Worm (Caenorhabditis elegans) whole organism, late embryonic: Measurements from ENCODE around the gene acs-18.

Experiments
- C08G9.2 ChIP-seq: sonication (generic microtip); optimal IDR thresholded peaks from 2 replicates; lab custom pipeline; 2016; ENCODE audit warnings: mild to moderate bottlenecking, missing genetic modification characterization, moderate library complexity, missing compliant biosample characterization
- F13H6.1 ChIP-seq: sonication (generic microtip); optimal IDR thresholded peaks from 2 replicates; lab custom pipeline; 2016; ENCODE audit warnings: missing genetic modification characterization, missing compliant biosample characterization
- T23F11.4 ChIP-seq: fragments of 200-800 bp; sonication (Bioruptor generic); optimal IDR thresholded peaks from 2 replicates; lab custom pipeline; 2018; ENCODE audit warnings: mild to moderate bottlenecking, missing genetic modification characterization, missing compliant biosample characterization
- ceh-18 ChIP-seq: sonication (generic microtip); optimal IDR thresholded peaks from 2 replicates; lab custom pipeline; 2016; ENCODE audit warnings: missing genetic modification characterization, missing compliant biosample characterization
- ceh-2 ChIP-seq: sonication (generic microtip); optimal IDR thresholded peaks from 2 replicates; lab custom pipeline; 2016; ENCODE audit warnings: missing genotype, missing genetic modification characterization, missing compliant biosample characterization
- ceh-22 ChIP-seq: sonication (generic microtip); optimal IDR thresholded peaks from 2 replicates; lab custom pipeline; 2017; ENCODE audit warnings: missing biosample characterization, missing genetic modification characterization
- ceh-30 ChIP-seq: fragments of 150-350 bp; optimal IDR thresholded peaks from 2 replicates; lab custom pipeline; 2014; ENCODE audit warnings: missing biosample characterization, missing genetic modification characterization
- ceh-31 ChIP-seq: sonication (generic microtip); optimal IDR thresholded peaks from 2 replicates; lab custom pipeline; 2016; ENCODE audit warnings: missing genetic modification characterization, missing compliant biosample characterization
- ceh-34 ChIP-seq: sonication (generic microtip); optimal IDR thresholded peaks from 2 replicates; lab custom pipeline; 2016; ENCODE audit warnings: mild to moderate bottlenecking, missing genetic modification characterization, missing compliant biosample characterization
- dve-1 ChIP-seq: sonication (generic microtip); optimal IDR thresholded peaks from 2 replicates; lab custom pipeline; 2017; ENCODE audit warnings: antibody characterized with exemption, mild to moderate bottlenecking, missing genetic modification characterization, missing compliant biosample characterization
- elt-2 ChIP-seq: sonication (generic microtip); optimal IDR thresholded peaks from 2 replicates; lab custom pipeline; 2016; ENCODE audit warnings: missing genetic modification reagents, missing genetic modification characterization, missing compliant biosample characterization
- eyg-1 ChIP-seq: sonication (generic microtip); optimal IDR thresholded peaks from 2 replicates; lab custom pipeline; 2016; ENCODE audit warnings: missing genotype, missing genetic modification characterization, missing compliant biosample characterization
- fax-1 ChIP-seq: sonication (generic microtip); optimal IDR thresholded peaks from 2 replicates; lab custom pipeline; 2016; ENCODE audit warnings: missing genotype, missing genetic modification characterization, missing compliant biosample characterization
- gmeb-2 ChIP-seq: sonication (generic microtip); optimal IDR thresholded peaks from 2 replicates; lab custom pipeline; 2016; ENCODE audit warnings: missing genetic modification characterization, inconsistent platforms, missing compliant biosample characterization
- hlh-15 ChIP-seq: sonication (generic microtip); optimal IDR thresholded peaks from 2 replicates; lab custom pipeline; 2016; ENCODE audit warnings: missing genetic modification characterization, missing compliant biosample characterization
- hlh-6 ChIP-seq: sonication (generic microtip); optimal IDR thresholded peaks from 2 replicates; lab custom pipeline; 2016; ENCODE audit warnings: missing genotype, missing genetic modification characterization, missing compliant biosample characterization
- hlh-8 ChIP-seq: sonication (generic microtip); optimal IDR thresholded peaks from 2 replicates; lab custom pipeline; 2016; ENCODE audit warnings: missing genotype, missing genetic modification characterization, missing compliant biosample characterization
- madf-2 ChIP-seq: sonication (generic microtip); optimal IDR thresholded peaks from 2 replicates; lab custom pipeline; 2017; ENCODE audit warnings: missing genetic modification characterization, missing compliant biosample characterization
- mec-3 ChIP-seq: sonication (generic microtip); optimal IDR thresholded peaks from 2 replicates; lab custom pipeline; 2016; ENCODE audit warnings: borderline replicate concordance, missing genetic modification characterization, missing compliant biosample characterization
- nfya-1 ChIP-seq: sonication (generic microtip); optimal IDR thresholded peaks from 2 replicates; lab custom pipeline; 2017; ENCODE audit warnings: missing genetic modification characterization, mild to moderate bottlenecking, missing compliant biosample characterization, antibody characterized with exemption, moderate library complexity
- pag-3 ChIP-seq: sonication (generic microtip); optimal IDR thresholded peaks from 2 replicates; lab custom pipeline; 2016; ENCODE audit warnings: missing compliant biosample characterization, missing genetic modification characterization, borderline replicate concordance
- pat-9 ChIP-seq: fragments of 200-800 bp; sonication (Bioruptor generic); optimal IDR thresholded peaks from 2 replicates; lab custom pipeline; 2018; ENCODE audit warnings: mild to moderate bottlenecking, missing genetic modification characterization, moderate library complexity, missing compliant biosample characterization
- pax-1 ChIP-seq: fragments of 150-350 bp; optimal IDR thresholded peaks from 2 replicates; lab custom pipeline; 2014; ENCODE audit warnings: missing biosample characterization, missing genetic modification characterization
- pqm-1 ChIP-seq: sonication (generic microtip); optimal IDR thresholded peaks from 2 replicates; lab custom pipeline; 2016; ENCODE audit warnings: missing genetic modification characterization, missing compliant biosample characterization
- pros-1 ChIP-seq: fragments of 150-350 bp; optimal IDR thresholded peaks from 2 replicates; lab custom pipeline; 2014; ENCODE audit warnings: missing biosample characterization, missing genetic modification reagents, missing genetic modification characterization
- ref-2 ChIP-seq: sonication (generic microtip); optimal IDR thresholded peaks from 2 replicates; lab custom pipeline; 2016; ENCODE audit warnings: missing genetic modification characterization, missing compliant biosample characterization
- sdc-2 ChIP-seq: sonication (generic microtip); optimal IDR thresholded peaks from 2 replicates; lab custom pipeline; 2016; ENCODE audit warnings: missing genotype, missing genetic modification characterization, missing compliant biosample characterization
- sox-4 ChIP-seq: sonication (generic microtip); optimal IDR thresholded peaks from 2 replicates; lab custom pipeline; 2017; ENCODE audit warnings: mild to moderate bottlenecking, missing genetic modification characterization, inconsistent platforms, missing compliant biosample characterization
- syd-9 ChIP-seq: sonication (generic microtip); optimal IDR thresholded peaks from 2 replicates; lab custom pipeline; 2016; ENCODE audit warnings: mild to moderate bottlenecking, missing genetic modification characterization, moderate library complexity, missing compliant biosample characterization
- tbx-7 ChIP-seq: sonication (generic microtip); optimal IDR thresholded peaks from 2 replicates; lab custom pipeline; 2016; ENCODE audit warnings: missing genotype, missing genetic modification characterization, missing compliant biosample characterization
- unc-3 ChIP-seq, 2 experiments: fragments of 200-800 bp in 1 of 2; sonication (Bioruptor generic) in 1 of 2; sonication (generic microtip) in 1 of 2; conservative IDR thresholded peaks in 1 of 2; optimal IDR thresholded peaks in 1 of 2; 2 replicates each; pipeline versions ENCODE4 v1.3.6 to Lab custom; 2016 to 2022; ENCODE audit warnings: missing compliant biosample characterization in 2 of 2, missing genetic modification characterization in 2 of 2, missing genetic modification reagents in 1 of 2
- unc-42 ChIP-seq: sonication (generic microtip); optimal IDR thresholded peaks from 2 replicates; lab custom pipeline; 2016; ENCODE audit warnings: missing genotype, missing genetic modification characterization, missing compliant biosample characterization
- unc-55 ChIP-seq: sonication (generic microtip); optimal IDR thresholded peaks from 2 replicates; lab custom pipeline; 2017; ENCODE audit warnings: missing biosample characterization, missing genetic modification reagents, missing genetic modification characterization
- zip-5 ChIP-seq: sonication (generic microtip); optimal IDR thresholded peaks from 2 replicates; lab custom pipeline; 2016; ENCODE audit warnings: missing genetic modification characterization, missing compliant biosample characterization

The acs-18 gene

DNA sequence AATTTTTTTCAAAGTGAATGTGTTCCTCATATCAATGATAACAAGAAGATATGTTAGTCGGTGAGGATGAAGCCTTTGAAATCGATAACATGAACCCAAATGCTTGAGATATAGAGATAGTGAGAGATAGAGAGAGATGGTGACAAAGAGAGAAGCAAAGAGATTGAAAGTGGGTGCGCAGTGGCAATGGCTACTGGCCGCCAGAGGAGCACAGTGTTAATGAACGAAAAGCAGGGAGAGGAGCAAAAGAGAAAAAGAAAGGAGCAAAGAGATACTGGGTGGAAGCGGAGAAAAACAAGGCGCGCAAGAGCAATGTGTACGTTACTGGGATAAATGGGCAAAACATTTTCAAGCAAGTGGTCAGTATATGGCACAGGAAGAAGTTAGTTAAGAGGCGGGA lies 31.2 kb upstream of the acs-18 start (continued):
- no peak for TF ChIP-seq zip-5 (tag; lab: Kevin White, UChicago)
- no peak for TF ChIP-seq dve-1 (tag; lab: Kevin White, UChicago)
- TF ChIP-seq mec-3 (tag; lab: Kevin White, UChicago): no peak
- peak; percentile 43 for TF ChIP-seq F13H6.1 (tag; lab: Kevin White, UChicago)
- no peak for TF ChIP-seq pax-1
- no peak for TF ChIP-seq hlh-8 (tag; lab: Kevin White, UChicago)
- no peak for TF ChIP-seq ceh-2 (tag; lab: Kevin White, UChicago)
- no peak for TF ChIP-seq T23F11.4
- TF ChIP-seq ceh-22 (tag; lab: Kevin White, UChicago): no peak
- no peak for TF ChIP-seq pag-3 (tag; lab: Kevin White, UChicago)
- TF ChIP-seq ceh-30: no peak
- no peak for TF ChIP-seq sox-4 (tag; lab: Kevin White, UChicago)

DNA sequence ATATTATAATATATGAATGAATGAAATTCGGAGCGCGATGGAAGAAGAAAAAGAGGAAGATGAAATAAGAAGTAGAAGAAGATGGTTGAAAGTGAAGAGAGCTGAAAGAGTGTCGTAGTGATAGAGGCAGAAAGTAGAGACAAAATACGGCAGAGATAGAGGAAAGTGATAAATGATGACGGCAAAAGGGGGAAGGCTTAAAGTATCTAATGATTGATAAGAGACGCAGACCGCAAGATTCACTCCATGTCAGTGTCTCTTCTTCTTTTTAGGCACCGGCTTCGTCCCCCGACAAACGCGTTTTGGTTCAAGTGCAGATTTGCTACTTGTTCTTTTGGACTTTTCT lies 28.9 kb upstream of the acs-18 start:
- TF ChIP-seq pat-9 (tag; lab: Kevin White, UChicago) (no peak), pros-1 (tag; lab: Kevin White, UChicago) (peak; percentile 49), unc-55 (peak; percentile 57), elt-2 (tag; lab: Kevin White, UChicago) (peak; percentile 59), ceh-22 (tag; lab: Kevin White, UChicago) (peak; percentile 6), gmeb-2 (tag; lab: Kevin White, UChicago) (no peak), dve-1 (tag; lab: Kevin White, UChicago) (peak; percentile 61), hlh-6 (tag; lab: Kevin White, UChicago) (no peak), ceh-18 (tag; lab: Kevin White, UChicago) (peak; percentile 13), eyg-1 (tag; lab: Kevin White, UChicago) (no peak), syd-9 (no peak), ceh-2 (tag; lab: Kevin White, UChicago) (no peak), C08G9.2 (no peak)

DNA sequence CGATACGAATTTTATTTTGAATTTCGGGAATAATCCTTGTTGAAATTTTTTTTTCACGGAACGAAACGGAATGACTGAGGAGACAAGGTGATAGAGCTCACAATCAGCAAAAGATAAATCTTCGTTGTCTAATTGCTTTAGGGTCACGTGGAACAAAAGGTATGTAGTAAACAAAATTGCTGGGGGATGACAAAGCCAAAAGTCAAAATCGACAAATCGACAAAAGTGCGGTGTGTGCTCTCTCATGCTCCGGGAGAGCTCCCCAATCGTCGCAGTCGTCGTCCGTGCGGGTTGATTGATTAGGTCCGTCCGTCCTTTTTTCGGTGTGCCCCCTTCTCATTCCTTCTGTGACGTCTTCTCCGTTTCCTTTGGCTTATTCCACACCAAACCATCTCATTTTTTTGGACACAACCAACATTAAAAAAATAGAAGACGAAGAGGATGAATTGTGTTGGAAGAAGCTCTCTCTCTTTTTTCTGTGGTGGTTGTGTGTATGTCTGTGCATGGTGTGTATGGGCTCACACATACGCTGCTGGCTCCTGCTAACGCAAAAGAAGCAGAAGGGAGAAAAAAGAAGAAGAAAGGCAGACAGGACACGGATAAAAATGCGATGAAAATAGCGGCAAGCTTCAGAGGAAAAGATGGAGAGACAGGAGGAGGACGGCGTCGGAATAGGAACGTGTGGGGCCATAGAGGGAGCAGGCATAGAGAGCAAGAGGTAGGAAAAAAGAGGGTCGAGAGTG lies 28.3 kb upstream of the acs-18 start:
- TF ChIP-seq sox-4 (tag; lab: Kevin White, UChicago) (peak; percentile 35), madf-2 (tag; lab: Kevin White, UChicago) (no peak), eyg-1 (tag; lab: Kevin White, UChicago) (no peak), ceh-18 (tag; lab: Kevin White, UChicago) (peak; percentile 68), pqm-1 (tag; lab: Kevin White, UChicago) (peak; percentile 52), ceh-34 (tag; lab: Kevin White, UChicago) (peak; percentile 35), ref-2 (peak; percentile 29), ceh-31 (tag; lab: Kevin White, UChicago) (peak; percentile 55), sdc-2 (peak; percentile 26), unc-3 (GFP tag; conservative IDR thresholded peaks at IDR 0.05; lab: Robert Waterston, UW) (no peak), unc-3 (tag; optimal IDR thresholded peaks at IDR 0.05; lab: Kevin White, UChicago) (no peak), tbx-7 (tag; lab: Kevin White, UChicago) (no peak), unc-42 (tag; lab: Kevin White, UChicago) (peak; percentile 37), fax-1 (peak; percentile 64), nfya-1 (peak; percentile 63)

DNA sequence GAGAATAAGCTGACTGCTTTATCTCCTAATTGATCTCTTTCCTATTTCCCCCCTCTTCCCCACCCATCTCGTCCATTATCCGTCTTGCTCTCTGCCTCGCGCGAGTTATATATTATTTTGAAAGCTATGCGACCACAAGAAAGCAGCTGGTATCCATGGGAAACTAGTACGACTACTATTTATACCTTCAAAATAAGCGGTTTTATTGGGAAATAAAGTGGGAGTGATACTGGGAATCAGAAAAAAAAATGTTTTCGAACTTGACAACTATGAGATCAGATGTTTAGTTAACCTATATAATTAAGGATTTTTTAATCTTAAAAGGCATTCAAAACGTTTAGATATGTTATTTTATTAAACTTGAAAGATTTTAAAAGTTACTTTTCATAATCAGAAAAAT lies 26.2 kb upstream of the acs-18 start:
- TF ChIP-seq tbx-7 (tag; lab: Kevin White, UChicago) (no peak), hlh-15 (no peak)
